Comparison of ENCODE assay signal across 1 fruit fly cellular context in genomic region chrX:19762167-19762566, dm6.
TF ChIP-seq lines count a peak whose summit lies in the region.

No protein-coding gene starts in this region.

TF ChIP-seq in whole organism, embryonic, 481 proteins besides CTCF, POLR2A, EP300 and RAD21 (continued from another document):
- no peak for TF ChIP-seq Nf-YC (tag; optimal IDR thresholded peaks at IDR 0.05; lab: Kevin White, UChicago)
- no peak for TF ChIP-seq Abd-B (GFP tag; optimal IDR thresholded peaks at IDR 0.05; lab: Kevin White, UChicago)
- TF ChIP-seq Gug (GFP tag; IDR thresholded peaks at IDR 0.05; lab: Robert Waterston, UW): no peak
- no peak for TF ChIP-seq CG10147 (GFP tag; optimal IDR thresholded peaks at IDR 0.05; lab: Kevin White, UChicago)
- TF ChIP-seq repo (GFP tag; optimal IDR thresholded peaks at IDR 0.05; lab: Kevin White, UChicago): no peak
- peak; percentile 49 for TF ChIP-seq HmgZ (tag; optimal IDR thresholded peaks at IDR 0.05; lab: Kevin White, UChicago)
- TF ChIP-seq tna (GFP tag; IDR thresholded peaks at IDR 0.05; lab: Robert Waterston, UW; ENCODE audit: partially characterized antibody): peak; percentile 46; the same call in 1 of the 2 replicates
- TF ChIP-seq tll (GFP tag; optimal IDR thresholded peaks at IDR 0.05; lab: Kevin White, UChicago): no peak
- no peak; the same call in 2 of the 3 replicates for TF ChIP-seq Doc3 (GFP tag; IDR thresholded peaks at IDR 0.05; lab: Robert Waterston, UW; ENCODE audit: partially characterized antibody)
- TF ChIP-seq dpn (GFP tag; optimal IDR thresholded peaks at IDR 0.05; lab: Kevin White, UChicago): peak in 1 of 2 experiments; percentile 2
